Fruit fly (Drosophila melanogaster) whole organism, embryonic: ENCODE results near the gene CG17816.

ENCODE experiments used
- Adf1 ChIP-seq: fragments of 200-800 bp; sonication (Bioruptor generic); IDR thresholded peaks from 2 replicates; pipeline ENCODE4 v1.3.6; 2022; ENCODE audit warnings: missing biosample characterization, missing genetic modification characterization
- Antp ChIP-seq: fragments of 200-800 bp; sonication (Bioruptor generic); optimal IDR thresholded peaks from 3 replicates; lab custom pipeline; 2016; ENCODE audit warnings: missing biosample characterization, missing genetic modification characterization
- Awh ChIP-seq: fragments of 200-800 bp; sonication (Bioruptor generic); IDR thresholded peaks from 2 replicates; pipeline ENCODE4, ENCODE4 v1.3.6; 2022; ENCODE audit warnings: missing biosample characterization, missing genetic modification characterization
- B-H1 ChIP-seq: fragments of 200-800 bp; sonication (Bioruptor generic); IDR thresholded peaks from 3 replicates; pipeline ENCODE4 v1.3.6; 2022; ENCODE audit warnings: missing biosample characterization, missing genetic modification characterization
- CG10366 ChIP-seq: fragments of 200-800 bp; sonication (Bioruptor generic); IDR thresholded peaks from 2 replicates; pipeline ENCODE4 v1.3.6; 2022; ENCODE audit warnings: missing biosample characterization, missing genetic modification characterization
- CG12155 ChIP-seq: fragments of 200-800 bp; sonication (Bioruptor generic); optimal IDR thresholded peaks from 3 replicates; lab custom pipeline; 2016; ENCODE audit warnings: missing biosample characterization, missing genetic modification characterization
- CG12219 ChIP-seq: fragments of 200-800 bp; sonication (Bioruptor generic); optimal IDR thresholded peaks from 3 replicates; lab custom pipeline; 2018; ENCODE audit warnings: missing biosample characterization, mild to moderate bottlenecking, missing genetic modification characterization
- CG13296 ChIP-seq: fragments of 200-800 bp; sonication (Bioruptor generic); optimal IDR thresholded peaks from 3 replicates; lab custom pipeline; 2018; ENCODE audit warnings: missing biosample characterization, mild to moderate bottlenecking, missing genetic modification characterization
- CG13775 ChIP-seq: fragments of 200-800 bp; sonication (Bioruptor generic); optimal IDR thresholded peaks from 3 replicates; lab custom pipeline; 2017; ENCODE audit warnings: missing biosample characterization, mild to moderate bottlenecking, missing genetic modification characterization
- CG14441 ChIP-seq: fragments of 200-800 bp; sonication (Bioruptor generic); IDR thresholded peaks from 2 replicates; pipeline ENCODE4 v1.3.6; 2022; ENCODE audit warnings: missing biosample characterization, missing genetic modification characterization
- CG14710 ChIP-seq: fragments of 200-800 bp; sonication (Bioruptor generic); optimal IDR thresholded peaks from 3 replicates; lab custom pipeline; 2019; ENCODE audit warnings: missing biosample characterization, mild to moderate bottlenecking, missing genetic modification characterization, moderate library complexity
- CG15479 ChIP-seq: fragments of 200-800 bp; sonication (Bioruptor generic); optimal IDR thresholded peaks from 3 replicates; lab custom pipeline; 2019; ENCODE audit warnings: missing biosample characterization, mild to moderate bottlenecking, missing genetic modification characterization, moderate library complexity
- CG17361 ChIP-seq: fragments of 200-800 bp; sonication (Bioruptor generic); IDR thresholded peaks from 3 replicates; pipeline ENCODE4 v1.3.6; 2022; ENCODE audit warnings: missing biosample characterization, missing genetic modification characterization
- CG2678 ChIP-seq: fragments of 200-800 bp; sonication (Bioruptor generic); optimal IDR thresholded peaks from 3 replicates; lab custom pipeline; 2019; ENCODE audit warnings: missing biosample characterization, mild to moderate bottlenecking, missing genetic modification characterization, moderate library complexity
- CG31365 ChIP-seq: fragments of 200-800 bp; sonication (Bioruptor generic); optimal IDR thresholded peaks from 2 replicates; lab custom pipeline; 2018; ENCODE audit warnings: missing biosample characterization, mild to moderate bottlenecking, missing genetic modification characterization
- CG31441 ChIP-seq: fragments of 200-800 bp; sonication (Bioruptor generic); IDR thresholded peaks from 2 replicates; pipeline ENCODE4 v1.3.6; 2022; ENCODE audit warnings: missing biosample characterization, missing genetic modification characterization
- CG34422 ChIP-seq: fragments of 200-800 bp; sonication (Bioruptor generic); IDR thresholded peaks from 3 replicates; pipeline ENCODE4 v1.3.6; 2022; ENCODE audit warnings: missing biosample characterization, missing genetic modification characterization
- CG5953 ChIP-seq: fragments of 200-800 bp; sonication (Bioruptor generic); IDR thresholded peaks from 2 replicates; pipeline ENCODE4 v1.3.6; 2022; ENCODE audit warnings: missing biosample characterization, missing genetic modification characterization
- CG6272 ChIP-seq: fragments of 200-800 bp; sonication (Bioruptor generic); IDR thresholded peaks from 2 replicates; pipeline ENCODE4 v1.3.6; 2022; ENCODE audit warnings: missing biosample characterization, missing genetic modification characterization
- CG7357 ChIP-seq: fragments of 200-800 bp; sonication (Bioruptor generic); IDR thresholded peaks from 3 replicates; pipeline ENCODE4 v1.3.6; 2022; ENCODE audit warnings: missing biosample characterization, missing genetic modification characterization
- CG7963 ChIP-seq: fragments of 200-800 bp; sonication (Bioruptor generic); IDR thresholded peaks from 3 replicates; pipeline ENCODE4 v1.3.6; 2022; ENCODE audit warnings: missing biosample characterization, missing genetic modification characterization; ENCODE audit not compliant: partially characterized antibody
- CG8388 ChIP-seq: fragments of 200-800 bp; sonication (Bioruptor generic); optimal IDR thresholded peaks from 2 replicates; lab custom pipeline; 2019; ENCODE audit warnings: missing biosample characterization, mild to moderate bottlenecking, missing genetic modification characterization, moderate library complexity
- Eip74EF ChIP-seq, 2 experiments: fragments of 200-800 bp in 1 of 2; fragments of >200 bp in 1 of 2; sonication (Bioruptor generic) in 1 of 2; optimal IDR thresholded peaks; 2 replicates each; lab custom pipeline; 2017 to 2019; ENCODE audit warnings: missing biosample characterization in 2 of 2, missing genetic modification characterization in 2 of 2, mild to moderate bottlenecking in 1 of 2, moderate library complexity in 1 of 2
- H2.0 ChIP-seq: fragments of 200-800 bp; sonication (Bioruptor generic); IDR thresholded peaks from 2 replicates; pipeline ENCODE4 v1.3.6; 2022; ENCODE audit warnings: missing biosample characterization, missing genetic modification characterization
- Lim3 ChIP-seq: fragments of 200-800 bp; sonication (Bioruptor generic); IDR thresholded peaks from 2 replicates; pipeline ENCODE4 v1.3.6; 2022; ENCODE audit warnings: missing biosample characterization, missing genetic modification characterization
- NC2β ChIP-seq: fragments of 200-800 bp; sonication (Bioruptor generic); optimal IDR thresholded peaks from 2 replicates; lab custom pipeline; 2016; ENCODE audit warnings: missing biosample characterization, missing genetic modification characterization
- Oli ChIP-seq: fragments of 200-800 bp; sonication (Bioruptor generic); optimal IDR thresholded peaks from 2 replicates; lab custom pipeline; 2018; ENCODE audit warnings: missing biosample characterization, mild to moderate bottlenecking, missing genetic modification characterization, moderate library complexity
- Stat92E ChIP-seq, 3 experiments: fragments of >200 bp in 2 of 3; fragments of 200-800 bp in 1 of 3; sonication (Bioruptor generic) in 1 of 3; optimal IDR thresholded peaks; 2 replicates each; lab custom pipeline; 2017 to 2019; ENCODE audit warnings: missing biosample characterization in 3 of 3, missing genetic modification characterization in 3 of 3, mild to moderate bottlenecking in 1 of 3, moderate library complexity in 1 of 3
- ab ChIP-seq: fragments of 200-800 bp; sonication (Bioruptor generic); optimal IDR thresholded peaks from 2 replicates; lab custom pipeline; 2016; ENCODE audit warnings: missing biosample characterization, missing genetic modification characterization
- ap ChIP-seq: fragments of 200-800 bp; sonication (Bioruptor generic); IDR thresholded peaks from 2 replicates; pipeline ENCODE4 v1.3.6; 2022; ENCODE audit warnings: missing biosample characterization, missing genetic modification characterization
- ara ChIP-seq: fragments of 200-800 bp; sonication (Bioruptor generic); IDR thresholded peaks from 2 replicates; pipeline ENCODE4 v1.3.6; 2022; ENCODE audit warnings: missing biosample characterization, missing genetic modification characterization
- ash1 ChIP-seq: fragments of 200-800 bp; sonication (Bioruptor generic); optimal IDR thresholded peaks from 2 replicates; lab custom pipeline; 2018; ENCODE audit warnings: missing biosample characterization, mild to moderate bottlenecking, missing genetic modification characterization
- corto ChIP-seq: fragments of 200-800 bp; sonication (Bioruptor generic); optimal IDR thresholded peaks from 2 replicates; lab custom pipeline; 2016; ENCODE audit warnings: missing biosample characterization, mild to moderate bottlenecking, missing genetic modification characterization, moderate library complexity
- crc ChIP-seq: fragments of 200-800 bp; sonication (Bioruptor generic); optimal IDR thresholded peaks from 2 replicates; lab custom pipeline; 2016; ENCODE audit warnings: missing biosample characterization, missing genetic modification characterization
- crp ChIP-seq, 2 experiments: fragments of 200-800 bp; sonication (Bioruptor generic); optimal IDR thresholded peaks; 2 replicates in 1 of 2; 3 replicates in 1 of 2; lab custom pipeline; 2017; ENCODE audit warnings: missing biosample characterization in 2 of 2, missing genetic modification characterization in 2 of 2, mild to moderate bottlenecking in 1 of 2, moderate library complexity in 1 of 2
- dimm ChIP-seq: fragments of 200-800 bp; sonication (Bioruptor generic); IDR thresholded peaks from 2 replicates; pipeline ENCODE4 v1.3.6; 2022; ENCODE audit warnings: missing biosample characterization, missing genetic modification characterization
- dm ChIP-seq: fragments of 200-800 bp; sonication (Bioruptor generic); optimal IDR thresholded peaks from 3 replicates; lab custom pipeline; 2016; ENCODE audit warnings: missing biosample characterization, missing genetic modification characterization
- dmrt11E ChIP-seq: fragments of 200-800 bp; sonication (Bioruptor generic); optimal IDR thresholded peaks from 3 replicates; lab custom pipeline; 2018; ENCODE audit warnings: missing biosample characterization, mild to moderate bottlenecking, missing genetic modification characterization, moderate library complexity
- gt ChIP-seq: fragments of 200-800 bp; sonication (Bioruptor generic); IDR thresholded peaks from 2 replicates; pipeline ENCODE4 v1.3.6; 2022; ENCODE audit warnings: missing biosample characterization, missing genetic modification characterization
- lilli ChIP-seq: fragments of 200-800 bp; sonication (Bioruptor generic); optimal IDR thresholded peaks from 3 replicates; lab custom pipeline; 2016; ENCODE audit warnings: missing biosample characterization, missing genetic modification characterization
- lov ChIP-seq, 2 experiments: fragments of 200-800 bp in 1 of 2; fragments of >200 bp in 1 of 2; sonication (Bioruptor generic) in 1 of 2; IDR thresholded peaks in 1 of 2; optimal IDR thresholded peaks in 1 of 2; 2 replicates in 1 of 2; 3 replicates in 1 of 2; pipeline versions ENCODE4 v1.3.6 to Lab custom; 2017 to 2022; ENCODE audit warnings: missing biosample characterization in 1 of 2, missing genetic modification characterization in 1 of 2
- nerfin-2 ChIP-seq: fragments of 200-800 bp; sonication (Bioruptor generic); IDR thresholded peaks from 2 replicates; pipeline ENCODE4 v1.3.6; 2022; ENCODE audit warnings: missing biosample characterization, missing genetic modification characterization; ENCODE audit not compliant: partially characterized antibody
- pan ChIP-seq, 4 experiments: fragments of >200 bp in 3 of 4; fragments of 200-800 bp in 1 of 4; sonication (Bioruptor generic) in 1 of 4; optimal IDR thresholded peaks in 3 of 4; IDR thresholded peaks in 1 of 4; 2 replicates each; pipeline versions ENCODE4 v1.3.6 to Lab custom; 2017 to 2022; ENCODE audit warnings: missing biosample characterization in 2 of 4, missing genetic modification characterization in 2 of 4, mixed read lengths in 1 of 4
- run ChIP-seq: fragments of 200-800 bp; sonication (Bioruptor generic); optimal IDR thresholded peaks from 3 replicates; lab custom pipeline; 2018; ENCODE audit warnings: missing biosample characterization, mild to moderate bottlenecking, missing genetic modification characterization
- sd ChIP-seq: fragments of 200-800 bp; sonication (Bioruptor generic); optimal IDR thresholded peaks from 3 replicates; lab custom pipeline; 2018; ENCODE audit warnings: missing biosample characterization, mild to moderate bottlenecking, missing genetic modification characterization, moderate library complexity
- sr ChIP-seq: fragments of 200-800 bp; sonication (Bioruptor generic); IDR thresholded peaks from 3 replicates; pipeline ENCODE4 v1.3.6; 2022; ENCODE audit warnings: missing biosample characterization, missing genetic modification characterization
- tin ChIP-seq: fragments of 200-800 bp; sonication (Bioruptor generic); optimal IDR thresholded peaks from 3 replicates; lab custom pipeline; 2016; ENCODE audit warnings: missing biosample characterization, missing genetic modification characterization
- tna ChIP-seq: fragments of 200-800 bp; sonication (Bioruptor generic); IDR thresholded peaks from 2 replicates; pipeline ENCODE4 v1.3.6; 2022; ENCODE audit warnings: missing biosample characterization, missing genetic modification characterization; ENCODE audit not compliant: partially characterized antibody
- ttk ChIP-seq: fragments of 200-800 bp; sonication (Bioruptor generic); IDR thresholded peaks from 2 replicates; pipeline ENCODE4 v2.1.2; 2022; ENCODE audit warnings: missing biosample characterization, missing genetic modification characterization
- vvl ChIP-seq: fragments of 200-800 bp; sonication (Bioruptor generic); IDR thresholded peaks from 2 replicates; pipeline ENCODE4 v1.3.6; 2022; ENCODE audit warnings: missing biosample characterization, missing genetic modification characterization

CG17816 gene

dm6 chr3R:7907311-7907710, 20.8 kb upstream of the CG17816 start, which contains the start of the genes Taf7 and EMC1 (continued):
- TF ChIP-seq pan (optimal IDR thresholded peaks at IDR 0.05; lab: Kevin White, UChicago) (no peak), pan (GFP tag; optimal IDR thresholded peaks at IDR 0.05 in 1 of 2, IDR thresholded peaks at IDR 0.05 in 1 of 2) (no peak), ara (GFP tag; lab: Robert Waterston, UW) (no peak), B-H1 (GFP tag; lab: Robert Waterston, UW) (no peak), CG12155 (GFP tag; lab: Kevin White, UChicago) (peak; percentile 16), lilli (GFP tag; lab: Kevin White, UChicago) (peak; percentile 55), CG10366 (GFP tag; lab: Robert Waterston, UW) (no peak), Eip74EF (GFP tag; optimal IDR thresholded peaks at IDR 0.05; lab: Kevin White, UChicago) (no peak), CG15479 (GFP tag; lab: Kevin White, UChicago) (no peak), crc (GFP tag; lab: Kevin White, UChicago) (no peak), tin (GFP tag; lab: Kevin White, UChicago) (peak; percentile 34), CG14441 (GFP tag; lab: Robert Waterston, UW) (no peak), ttk (no peak), CG7963 (peak; percentile 81), sr (GFP tag; lab: Robert Waterston, UW) (no peak), ab (no peak), CG5953 (no peak), NC2β (GFP tag; lab: Kevin White, UChicago) (peak; percentile 8), crp (GFP tag; optimal IDR thresholded peaks at IDR 0.05; lab: Kevin White, UChicago) (peak in 1 of 2 experiments; percentile 49), run (tag; lab: Kevin White, UChicago) (no peak), CG13296 (GFP tag; lab: Kevin White, UChicago) (no peak), CG17361 (GFP tag; lab: Robert Waterston, UW) (no peak; the same call in 2 of the 3 replicates), CG14710 (tag; lab: Kevin White, UChicago) (peak; percentile 76), CG8388 (no peak), gt (GFP tag; lab: Robert Waterston, UW) (no peak), CG6272 (GFP tag; lab: Robert Waterston, UW) (peak; percentile 65), Awh (GFP tag; lab: Robert Waterston, UW) (no peak), sd (tag; lab: Kevin White, UChicago) (no peak), dmrt11E (no peak), CG34422 (GFP tag; lab: Robert Waterston, UW) (0 out of 3 replicates have a peak, but pooled peaks have one; percentile 11), lov (optimal IDR thresholded peaks at IDR 0.05; lab: Kevin White, UChicago) (no peak), lov (GFP tag; IDR thresholded peaks at IDR 0.05; lab: Robert Waterston, UW) (no peak), dm (GFP tag; lab: Kevin White, UChicago) (peak; percentile 61), ash1 (GFP tag; lab: Kevin White, UChicago) (no peak), ap (GFP tag; lab: Robert Waterston, UW) (no peak), CG13775 (peak; percentile 70), tna (GFP tag; lab: Robert Waterston, UW) (peak; percentile 77; the same call in 1 of the 2 replicates), Lim3 (GFP tag; lab: Robert Waterston, UW) (no peak), H2.0 (no peak), corto (GFP tag; lab: Kevin White, UChicago) (no peak), vvl (GFP tag; lab: Robert Waterston, UW) (no peak), nerfin-2 (GFP tag; lab: Robert Waterston, UW) (peak; percentile 91), dimm (no peak), Stat92E (GFP tag; optimal IDR thresholded peaks at IDR 0.05; lab: Kevin White, UChicago) (peak in 1 of 3 experiments; percentile 29), CG7357 (GFP tag; lab: Robert Waterston, UW) (peak; percentile 100), CG2678 (tag; lab: Kevin White, UChicago) (no peak), Antp (GFP tag; lab: Kevin White, UChicago) (peak; percentile 51), Oli (tag; lab: Kevin White, UChicago) (no peak), CG31441 (GFP tag; lab: Robert Waterston, UW) (no peak), Adf1 (GFP tag; lab: Robert Waterston, UW) (no peak), CG12219 (GFP tag; lab: Kevin White, UChicago) (no peak), CG31365 (tag; lab: Kevin White, UChicago) (peak; percentile 65)
